Fruit fly (Drosophila melanogaster): ENCODE results near the gene CG43293.

DNA sequence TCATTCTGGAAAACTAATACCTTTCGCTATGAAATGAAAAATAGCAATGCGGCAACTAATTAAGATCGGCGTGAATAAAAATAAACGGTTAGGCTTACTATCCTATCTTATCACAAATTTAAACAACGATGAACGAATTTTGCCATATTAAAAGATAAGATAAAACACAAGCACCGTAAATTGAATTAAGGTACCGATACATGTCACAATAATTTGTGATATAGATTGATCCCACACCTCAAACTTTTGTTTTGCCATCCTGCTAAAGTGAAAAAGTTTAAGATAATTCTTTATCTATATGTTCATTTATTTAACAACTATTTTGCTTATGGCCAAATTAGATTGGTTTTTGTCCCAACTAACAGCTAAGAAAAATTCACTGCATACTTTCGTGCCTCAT is 49.0 kb downstream of the CG43293 start, which contains the start of gene CG42714:
- TF ChIP-seq toe (GFP tag; optimal IDR thresholded peaks at IDR 0.05): no peak
- no peak for TF ChIP-seq kay (GFP tag; ENCODE audit: borderline replicate concordance)
- TF ChIP-seq CG5204 (GFP tag; optimal IDR thresholded peaks at IDR 0.05): no peak
- no peak for TF ChIP-seq Hr96 (GFP tag; optimal IDR thresholded peaks at IDR 0.05)

Measured in whole organism, adult.